Worm (Caenorhabditis elegans): ENCODE data around the gene srbc-79.

The srbc-79 gene

ce11 chrV:20486549-20486948 is 5.7 kb downstream of the srbc-79 start:
- TF ChIP-seq unc-39 (tag; optimal IDR thresholded peaks at IDR 0.05) (no peak), nhr-67 (tag; optimal IDR thresholded peaks at IDR 0.05) (no peak), nfya-1 (tag; optimal IDR thresholded peaks at IDR 0.05; ENCODE audit: insufficient read depth) (peak; percentile 16), ama-1 (optimal IDR thresholded peaks at IDR 0.05) (no peak)

DNA sequence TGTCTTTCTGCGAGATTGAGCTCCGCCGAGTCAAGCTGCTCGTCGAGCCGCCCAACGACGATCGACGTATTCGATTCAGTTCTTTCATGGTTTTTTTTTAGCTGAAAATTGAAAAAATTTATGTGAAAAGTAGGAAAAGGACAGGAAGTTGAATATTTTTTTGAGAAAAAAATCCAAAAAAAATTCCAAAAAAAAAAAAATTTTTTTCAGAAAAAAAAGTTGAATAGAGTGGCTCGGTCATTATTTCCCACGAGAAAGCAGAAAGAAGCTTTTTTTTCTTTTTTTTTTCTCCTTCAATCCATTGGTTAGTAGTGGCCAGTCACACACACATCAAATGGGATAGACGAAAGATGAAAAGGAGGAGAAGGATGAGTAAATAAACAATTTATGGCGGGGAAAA is 7.0 kb downstream of the srbc-79 start, which contains the start of gene dhcr-7:
Gene dhcr-7, minus strand, starts transcription at position 101 of the 400 bp plus-strand sequence.
- no peak for TF ChIP-seq nhr-76 (tag; optimal IDR thresholded peaks at IDR 0.05)

ce11 chrV:20480790-20481189 is 11.5 kb downstream of the srbc-79 start:
- TF ChIP-seq tbx-2 (tag; optimal IDR thresholded peaks at IDR 0.05) (no peak), nhr-43 (tag; optimal IDR thresholded peaks at IDR 0.05; ENCODE audit: poor library complexity, severe bottlenecking) (no peak), elt-3 (tag; optimal IDR thresholded peaks at IDR 0.05) (no peak), daf-12 (tag; optimal IDR thresholded peaks at IDR 0.05) (no peak), R02D3.7 (tag; optimal IDR thresholded peaks at IDR 0.05) (no peak), pha-4 (tag; optimal IDR thresholded peaks at IDR 0.05) (no peak), pqm-1 (tag; optimal IDR thresholded peaks at IDR 0.05) (no peak), fkh-2 (tag; optimal IDR thresholded peaks at IDR 0.05) (no peak), unc-62 (GFP tag; optimal IDR thresholded peaks at IDR 0.05) (no peak), elt-2 (tag; optimal IDR thresholded peaks at IDR 0.05) (no peak), nhr-77 (tag; optimal IDR thresholded peaks at IDR 0.05) (no peak)

- peak; percentile 69 for TF ChIP-seq lin-15B (tag; optimal IDR thresholded peaks at IDR 0.05)
- peak; percentile 18 for TF ChIP-seq ama-1 (optimal IDR thresholded peaks at IDR 0.05)
- no peak for TF ChIP-seq nhr-77 (tag; optimal IDR thresholded peaks at IDR 0.05)
- TF ChIP-seq nhr-25 (tag; optimal IDR thresholded peaks at IDR 0.05), result peak; percentile 44
- TF ChIP-seq ceh-28 (tag; optimal IDR thresholded peaks at IDR 0.05), result peak; percentile 46
- peak; percentile 12 for TF ChIP-seq hmg-11 (tag; optimal IDR thresholded peaks at IDR 0.05)
- no peak for TF ChIP-seq ZK546.5 (tag; optimal IDR thresholded peaks at IDR 0.05)
- peak; percentile 27 for TF ChIP-seq elt-2 (tag; optimal IDR thresholded peaks at IDR 0.05)
- TF ChIP-seq zag-1 (tag; optimal IDR thresholded peaks at IDR 0.05), result no peak
- no peak for TF ChIP-seq lsy-12 (tag; optimal IDR thresholded peaks at IDR 0.05)
- TF ChIP-seq aly-2 (tag; optimal IDR thresholded peaks at IDR 0.05), result no peak
- TF ChIP-seq ceh-82 (tag; optimal IDR thresholded peaks at IDR 0.05), result no peak
- no peak for TF ChIP-seq snpc-4 (tag; optimal IDR thresholded peaks at IDR 0.05)
- no peak for TF ChIP-seq egl-27 (tag; optimal IDR thresholded peaks at IDR 0.05)
- TF ChIP-seq skn-1 (tag; optimal IDR thresholded peaks at IDR 0.05), result no peak
- no peak for TF ChIP-seq elt-1 (tag; optimal IDR thresholded peaks at IDR 0.05)
- TF ChIP-seq R02D3.7 (tag; optimal IDR thresholded peaks at IDR 0.05), result peak; percentile 93
- TF ChIP-seq ztf-11 (tag; optimal IDR thresholded peaks at IDR 0.05), result no peak
- peak; percentile 57 for TF ChIP-seq lin-39 (tag; optimal IDR thresholded peaks at IDR 0.05)
- TF ChIP-seq pha-4 (tag; optimal IDR thresholded peaks at IDR 0.05), result peak; percentile 81
- no peak for TF ChIP-seq fos-1 (tag; optimal IDR thresholded peaks at IDR 0.05)
- TF ChIP-seq mdl-1 (tag; optimal IDR thresholded peaks at IDR 0.05), result no peak
- peak; percentile 18 for TF ChIP-seq nhr-11 (tag; optimal IDR thresholded peaks at IDR 0.05)
- TF ChIP-seq nhr-43 (tag; optimal IDR thresholded peaks at IDR 0.05; ENCODE audit: poor library complexity, severe bottlenecking), result peak; percentile 44
- TF ChIP-seq mml-1 (tag; optimal IDR thresholded peaks at IDR 0.05), result no peak
- TF ChIP-seq nhr-67 (tag; optimal IDR thresholded peaks at IDR 0.05), result no peak
- TF ChIP-seq elt-3 (tag; optimal IDR thresholded peaks at IDR 0.05), result no peak
- peak; percentile 64 for TF ChIP-seq nhr-23 (tag; optimal IDR thresholded peaks at IDR 0.05)
- peak; percentile 79 for TF ChIP-seq nfya-1 (tag; optimal IDR thresholded peaks at IDR 0.05; ENCODE audit: insufficient read depth)
- no peak for TF ChIP-seq nhr-237 (tag; optimal IDR thresholded peaks at IDR 0.05)
Measured at ce11 chrV:20479013-20479739, 13.1 kb downstream of the srbc-79 start, which contains the start of the genes calf-1 and rpl-2. TSS of gene calf-1 (minus strand) at chrV:20479089. TSS of gene rpl-2 (plus strand) at chrV:20479689.
